Fruit fly (Drosophila melanogaster) whole organism, embryonic: ENCODE data around the gene Tim17a1.
A peak's percentile ranks its signal among the peaks of the same experiment; 100 is the strongest.

Experiments
- CG10462 ChIP-seq: fragments of 200-800 bp; sonication (Bioruptor generic); optimal IDR thresholded peaks from 2 replicates; lab custom pipeline; 2016; ENCODE audit warnings: missing biosample characterization, missing genetic modification characterization
- CG11093 ChIP-seq: fragments of 200-800 bp; sonication (Bioruptor generic); IDR thresholded peaks from 3 replicates; pipeline ENCODE4 v1.3.6; 2022; ENCODE audit warnings: missing biosample characterization, missing genetic modification characterization
- CG11560 ChIP-seq: fragments of 200-800 bp; sonication (Bioruptor generic); IDR thresholded peaks from 3 replicates; pipeline ENCODE4 v1.3.6; 2022; ENCODE audit warnings: missing biosample characterization, missing genetic modification characterization
- CG11695 ChIP-seq: fragments of 200-800 bp; sonication (Bioruptor generic); IDR thresholded peaks from 3 replicates; pipeline ENCODE4 v1.3.6; 2022; ENCODE audit warnings: missing biosample characterization, missing genetic modification characterization
- CG13287 ChIP-seq: fragments of 200-800 bp; sonication (Bioruptor generic); IDR thresholded peaks from 2 replicates; pipeline ENCODE4 v1.3.6; 2022; ENCODE audit warnings: missing biosample characterization, missing genetic modification characterization; ENCODE audit not compliant: partially characterized antibody
- CG13894 ChIP-seq: fragments of 200-800 bp; sonication (Bioruptor generic); optimal IDR thresholded peaks from 3 replicates; lab custom pipeline; 2018; ENCODE audit warnings: missing biosample characterization, mild to moderate bottlenecking, missing genetic modification characterization, moderate library complexity
- CG14441 ChIP-seq: fragments of 200-800 bp; sonication (Bioruptor generic); IDR thresholded peaks from 2 replicates; pipeline ENCODE4 v1.3.6; 2022; ENCODE audit warnings: missing biosample characterization, missing genetic modification characterization
- CG15073 ChIP-seq: fragments of 200-800 bp; sonication (Bioruptor generic); optimal IDR thresholded peaks from 2 replicates; lab custom pipeline; 2016; ENCODE audit warnings: missing biosample characterization, missing genetic modification characterization
- CG1529 ChIP-seq: fragments of 200-800 bp; sonication (Bioruptor generic); optimal IDR thresholded peaks from 3 replicates; lab custom pipeline; 2018; ENCODE audit warnings: missing biosample characterization, missing genetic modification characterization
- CG15696 ChIP-seq: fragments of 200-800 bp; sonication (Bioruptor generic); optimal IDR thresholded peaks from 2 replicates; lab custom pipeline; 2019; ENCODE audit warnings: missing biosample characterization, mild to moderate bottlenecking, missing genetic modification characterization, moderate library complexity
- CG1647 ChIP-seq: fragments of 200-800 bp; sonication (Bioruptor generic); optimal IDR thresholded peaks from 3 replicates; lab custom pipeline; 2016; ENCODE audit warnings: missing biosample characterization, missing genetic modification characterization
- CG30431 ChIP-seq: fragments of 200-800 bp; sonication (Bioruptor generic); optimal IDR thresholded peaks from 2 replicates; lab custom pipeline; 2017; ENCODE audit warnings: missing biosample characterization, missing genetic modification characterization
- CG4404 ChIP-seq: fragments of 200-800 bp; sonication (Bioruptor generic); IDR thresholded peaks from 2 replicates; pipeline ENCODE4 v1.3.6; 2022; ENCODE audit warnings: missing biosample characterization, missing genetic modification characterization
- CG6791 ChIP-seq: fragments of 200-800 bp; sonication (Bioruptor generic); IDR thresholded peaks from 3 replicates; pipeline ENCODE4 v1.3.6; 2022; ENCODE audit warnings: missing biosample characterization, missing genetic modification characterization; ENCODE audit not compliant: partially characterized antibody
- CG8765 ChIP-seq: fragments of 200-800 bp; sonication (Bioruptor generic); IDR thresholded peaks from 2 replicates; pipeline ENCODE4 v1.3.6; 2022; ENCODE audit warnings: missing biosample characterization, missing genetic modification characterization
- CG9876 ChIP-seq: fragments of 200-800 bp; sonication (Bioruptor generic); optimal IDR thresholded peaks from 2 replicates; lab custom pipeline; 2016; ENCODE audit warnings: missing biosample characterization, missing genetic modification characterization
- Camta ChIP-seq: fragments of 200-800 bp; sonication (Bioruptor generic); optimal IDR thresholded peaks from 2 replicates; lab custom pipeline; 2016; ENCODE audit warnings: missing biosample characterization, missing genetic modification characterization
- CoRest ChIP-seq: fragments of 200-800 bp; sonication (Bioruptor generic); optimal IDR thresholded peaks from 3 replicates; lab custom pipeline; 2018; ENCODE audit warnings: missing biosample characterization, mild to moderate bottlenecking, missing genetic modification characterization, moderate library complexity
- Dfd ChIP-seq, 2 experiments: fragments of >200 bp; optimal IDR thresholded peaks; 2 replicates each; lab custom pipeline; 2017; ENCODE audit warnings: missing biosample characterization in 2 of 2, missing genetic modification characterization in 2 of 2
- Dip3 ChIP-seq: fragments of 200-800 bp; sonication (Bioruptor generic); optimal IDR thresholded peaks from 3 replicates; lab custom pipeline; 2016; ENCODE audit warnings: missing biosample characterization, missing genetic modification characterization
- Doc3 ChIP-seq: fragments of 200-800 bp; sonication (Bioruptor generic); IDR thresholded peaks from 3 replicates; pipeline ENCODE4 v1.3.6; 2022; ENCODE audit warnings: missing biosample characterization, missing genetic modification characterization; ENCODE audit not compliant: partially characterized antibody
- Fer1 ChIP-seq: fragments of 200-800 bp; sonication (Bioruptor generic); optimal IDR thresholded peaks from 2 replicates; lab custom pipeline; 2017; ENCODE audit warnings: missing biosample characterization, mild to moderate bottlenecking, missing genetic modification characterization
- HLHmδ ChIP-seq: fragments of 200-800 bp; sonication (Bioruptor generic); optimal IDR thresholded peaks from 2 replicates; lab custom pipeline; 2018; ENCODE audit warnings: missing biosample characterization, mild to moderate bottlenecking, missing genetic modification characterization, moderate library complexity
- HmgZ ChIP-seq: fragments of 200-800 bp; sonication (Bioruptor generic); optimal IDR thresholded peaks from 2 replicates; lab custom pipeline; 2018; ENCODE audit warnings: missing biosample characterization, mild to moderate bottlenecking, missing genetic modification characterization
- Mrtf ChIP-seq: fragments of 200-800 bp; sonication (Bioruptor generic); IDR thresholded peaks from 3 replicates; pipeline ENCODE4 v1.3.6; 2022; ENCODE audit warnings: missing biosample characterization, missing genetic modification characterization
- NC2α ChIP-seq: fragments of 200-800 bp; sonication (Bioruptor generic); optimal IDR thresholded peaks from 2 replicates; lab custom pipeline; 2016; ENCODE audit warnings: missing biosample characterization, missing genetic modification characterization
- Ptx1 ChIP-seq: fragments of 200-800 bp; sonication (Bioruptor generic); IDR thresholded peaks from 2 replicates; pipeline ENCODE4 v1.3.6; 2022; ENCODE audit warnings: missing biosample characterization, missing genetic modification characterization
- Sin3A ChIP-seq: fragments of >200 bp; optimal IDR thresholded peaks from 2 replicates; lab custom pipeline; 2018
- Sox100B ChIP-seq: fragments of 200-800 bp; sonication (Bioruptor generic); optimal IDR thresholded peaks from 3 replicates; lab custom pipeline; 2018; ENCODE audit warnings: missing biosample characterization, mild to moderate bottlenecking, missing genetic modification characterization
- Xbp1 ChIP-seq: fragments of 200-800 bp; sonication (Bioruptor generic); optimal IDR thresholded peaks from 3 replicates; lab custom pipeline; 2016; ENCODE audit warnings: missing biosample characterization, mild to moderate bottlenecking, missing genetic modification characterization
- amos ChIP-seq: fragments of 200-800 bp; sonication (Bioruptor generic); IDR thresholded peaks from 2 replicates; pipeline ENCODE4 v1.3.6; 2022; ENCODE audit warnings: missing biosample characterization, missing genetic modification characterization; ENCODE audit not compliant: partially characterized antibody
- ato ChIP-seq: fragments of 200-800 bp; sonication (Bioruptor generic); IDR thresholded peaks from 2 replicates; pipeline ENCODE4 v1.3.6; 2022; ENCODE audit warnings: missing biosample characterization, missing genetic modification characterization; ENCODE audit not compliant: partially characterized antibody
- cato ChIP-seq: fragments of 200-800 bp; sonication (Bioruptor generic); optimal IDR thresholded peaks from 2 replicates; lab custom pipeline; 2016; ENCODE audit warnings: missing biosample characterization, missing genetic modification characterization, borderline replicate concordance
- dimm ChIP-seq: fragments of 200-800 bp; sonication (Bioruptor generic); IDR thresholded peaks from 2 replicates; pipeline ENCODE4 v1.3.6; 2022; ENCODE audit warnings: missing biosample characterization, missing genetic modification characterization
- dmrt99B ChIP-seq: fragments of 200-800 bp; sonication (Bioruptor generic); optimal IDR thresholded peaks from 2 replicates; lab custom pipeline; 2018; ENCODE audit warnings: missing biosample characterization, mild to moderate bottlenecking, missing genetic modification characterization, moderate library complexity
- exex ChIP-seq: fragments of 200-800 bp; sonication (Bioruptor generic); optimal IDR thresholded peaks from 4 replicates; lab custom pipeline; 2018; ENCODE audit warnings: missing biosample characterization, mild to moderate bottlenecking, missing genetic modification characterization, moderate library complexity
- fru ChIP-seq: fragments of >200 bp; optimal IDR thresholded peaks from 2 replicates; lab custom pipeline; 2017
- grau ChIP-seq: fragments of 200-800 bp; optimal IDR thresholded peaks from 3 replicates; lab custom pipeline; 2019; ENCODE audit warnings: missing biosample characterization, mild to moderate bottlenecking, missing genetic modification characterization, moderate library complexity
- gsb ChIP-seq: fragments of 200-800 bp; sonication (Bioruptor generic); IDR thresholded peaks from 2 replicates; pipeline ENCODE4 v1.3.6; 2022; ENCODE audit warnings: missing biosample characterization, missing genetic modification characterization
- hbn ChIP-seq: fragments of 200-800 bp; sonication (Bioruptor generic); IDR thresholded peaks from 2 replicates; pipeline ENCODE4 v1.3.6; 2022; ENCODE audit warnings: missing biosample characterization, missing genetic modification characterization; ENCODE audit not compliant: partially characterized antibody
- lola ChIP-seq, 3 experiments: fragments of >200 bp in 2 of 3; fragments of 200-800 bp in 1 of 3; sonication (Bioruptor generic) in 1 of 3; optimal IDR thresholded peaks; 2 replicates each; lab custom pipeline; 2017 to 2019; ENCODE audit warnings: missing biosample characterization in 3 of 3, missing genetic modification characterization in 3 of 3, mild to moderate bottlenecking in 1 of 3, moderate library complexity in 1 of 3
- mirr ChIP-seq: fragments of 200-800 bp; sonication (Bioruptor generic); optimal IDR thresholded peaks from 3 replicates; lab custom pipeline; 2018; ENCODE audit warnings: missing biosample characterization, mild to moderate bottlenecking, missing genetic modification characterization
- nerfin-1 ChIP-seq: fragments of 200-800 bp; sonication (Bioruptor generic); optimal IDR thresholded peaks from 3 replicates; lab custom pipeline; 2019; ENCODE audit warnings: missing biosample characterization, mild to moderate bottlenecking, missing genetic modification characterization, moderate library complexity
- org-1 ChIP-seq: fragments of 200-800 bp; sonication (Bioruptor generic); optimal IDR thresholded peaks from 2 replicates; lab custom pipeline; 2017; ENCODE audit warnings: missing biosample characterization, missing genetic modification characterization
- tll ChIP-seq, 2 experiments: fragments of 200-800 bp in 1 of 2; fragments of >200 bp in 1 of 2; sonication (Bioruptor generic) in 1 of 2; optimal IDR thresholded peaks; 2 replicates each; lab custom pipeline; 2017 to 2019; ENCODE audit warnings: missing biosample characterization in 2 of 2, missing genetic modification characterization in 2 of 2, mild to moderate bottlenecking in 1 of 2, moderate library complexity in 1 of 2
- trem ChIP-seq: fragments of 200-800 bp; optimal IDR thresholded peaks from 3 replicates; lab custom pipeline; 2019; ENCODE audit warnings: missing biosample characterization, mild to moderate bottlenecking, missing genetic modification characterization, moderate library complexity

The Tim17a1 gene

dm6 chr3R:12413274-12413958, 48.9 kb upstream of the Tim17a1 start, which contains the start of the genes Dip-C and pps (continued):
- TF ChIP-seq Fer1 (GFP tag; lab: Kevin White, UChicago): no peak

dm6 chr3R:12411449-12411848, 47.0 kb upstream of the Tim17a1 start:
- peak; percentile 59 for TF ChIP-seq exex (tag; lab: Kevin White, UChicago)
- TF ChIP-seq CG6791 (GFP tag; lab: Robert Waterston, UW): no peak

- TF ChIP-seq amos (GFP tag; lab: Robert Waterston, UW) (peak; percentile 76), CG30431 (GFP tag; lab: Kevin White, UChicago) (no peak), grau (peak; percentile 31), CoRest (tag; lab: Kevin White, UChicago) (peak; percentile 5), nerfin-1 (tag; lab: Kevin White, UChicago) (peak; percentile 33), CG11560 (tag; lab: Robert Waterston, UW) (no peak), CG9876 (GFP tag; lab: Kevin White, UChicago) (no peak), Mrtf (GFP tag; lab: Robert Waterston, UW) (no peak), Doc3 (peak; percentile 49; the same call in 2 of the 3 replicates), Sox100B (GFP tag; lab: Kevin White, UChicago) (no peak), CG13894 (peak; percentile 51), mirr (GFP tag; lab: Kevin White, UChicago) (no peak), trem (peak; percentile 76), tll (GFP tag; optimal IDR thresholded peaks at IDR 0.05; lab: Kevin White, UChicago) (no peak), cato (GFP tag; lab: Kevin White, UChicago) (no peak), HLHmδ (GFP tag; lab: Kevin White, UChicago) (peak; percentile 49), CG13287 (GFP tag; lab: Robert Waterston, UW) (peak; percentile 84), lola (GFP tag; optimal IDR thresholded peaks at IDR 0.05; lab: Kevin White, UChicago) (no peak), fru (no peak), Dip3 (GFP tag; lab: Kevin White, UChicago) (no peak), Dfd (GFP tag; optimal IDR thresholded peaks at IDR 0.05; lab: Kevin White, UChicago) (no peak), CG15696 (tag; lab: Kevin White, UChicago) (no peak), CG11695 (no peak), CG4404 (no peak), Ptx1 (no peak), gsb (GFP tag; lab: Robert Waterston, UW) (no peak), ato (GFP tag; lab: Robert Waterston, UW) (peak; percentile 57; the same call in 1 of the 2 replicates), CG15073 (no peak), Xbp1 (GFP tag; lab: Kevin White, UChicago) (peak; percentile 12), org-1 (no peak), dmrt99B (tag; lab: Kevin White, UChicago) (no peak), CG11093 (GFP tag; lab: Robert Waterston, UW) (no peak), hbn (GFP tag; lab: Robert Waterston, UW) (peak; percentile 17; the same call in 1 of the 2 replicates), Sin3A (lab: Kevin White, UChicago) (peak; percentile 29), CG14441 (no peak), dimm (GFP tag; lab: Robert Waterston, UW) (no peak), NC2α (no peak), Camta (GFP tag; lab: Kevin White, UChicago) (no peak), CG10462 (GFP tag; lab: Kevin White, UChicago) (no peak), CG1529 (GFP tag; lab: Kevin White, UChicago) (no peak), HmgZ (tag; lab: Kevin White, UChicago) (peak; percentile 81), CG8765 (GFP tag; lab: Robert Waterston, UW) (no peak), CG1647 (GFP tag; lab: Kevin White, UChicago) (no peak)
Observed at dm6 chr3R:12408160-12408559, 43.7 kb upstream of the Tim17a1 start, which contains the start of gene CG5196. Gene CG5196, plus strand, starts transcription at chr3R:12408316.
